Fruit fly (Drosophila melanogaster) whole organism, prepupa: ENCODE results near the gene CG16989.
A peak's percentile ranks its signal among the peaks of the same experiment; 100 is the strongest.

Experiments
- Blimp-1 ChIP-seq: fragments of 200-800 bp; sonication (Bioruptor generic); optimal IDR thresholded peaks from 3 replicates; lab custom pipeline; 2017; ENCODE audit warnings: missing biosample characterization, missing genetic modification characterization, mild to moderate bottlenecking, moderate library complexity, missing genetic modification reagents
- CG10631 ChIP-seq: fragments of 200-800 bp; sonication (Bioruptor generic); optimal IDR thresholded peaks from 2 replicates; lab custom pipeline; 2016; ENCODE audit warnings: missing biosample characterization, missing genetic modification characterization
- CG10669 ChIP-seq: fragments of 200-800 bp; sonication (Bioruptor generic); optimal IDR thresholded peaks from 3 replicates; lab custom pipeline; 2018; ENCODE audit warnings: missing biosample characterization, mild to moderate bottlenecking, missing genetic modification characterization, moderate library complexity
- CG11294 ChIP-seq: fragments of 200-800 bp; sonication (Bioruptor generic); IDR thresholded peaks from 2 replicates; pipeline ENCODE4 v1.3.6; 2022; ENCODE audit warnings: missing biosample characterization, missing genetic modification characterization
- CG11762 ChIP-seq: fragments of 200-800 bp; sonication (Bioruptor generic); optimal IDR thresholded peaks from 3 replicates; lab custom pipeline; 2016; ENCODE audit warnings: missing biosample characterization, missing genetic modification characterization; ENCODE audit not compliant: insufficient read depth
- CG15336 ChIP-seq: fragments of 200-800 bp; sonication (Bioruptor generic); IDR thresholded peaks from 2 replicates; pipeline ENCODE4 v1.3.6; 2022; ENCODE audit warnings: missing biosample characterization, missing genetic modification characterization
- CG1621 ChIP-seq: fragments of 200-800 bp; sonication (Bioruptor generic); optimal IDR thresholded peaks from 3 replicates; lab custom pipeline; 2018; ENCODE audit warnings: missing biosample characterization, mild to moderate bottlenecking, missing genetic modification characterization
- CG16779 ChIP-seq: fragments of 200-800 bp; sonication (Bioruptor generic); optimal IDR thresholded peaks from 3 replicates; lab custom pipeline; 2017; ENCODE audit warnings: missing biosample characterization, mild to moderate bottlenecking, missing genetic modification characterization
- CG3032 ChIP-seq: fragments of 200-800 bp; optimal IDR thresholded peaks from 2 replicates; lab custom pipeline; 2019; ENCODE audit warnings: missing biosample characterization, mild to moderate bottlenecking, missing genetic modification characterization, moderate library complexity
- CG32006 ChIP-seq: fragments of 200-800 bp; sonication (Bioruptor generic); optimal IDR thresholded peaks from 3 replicates; lab custom pipeline; 2017; ENCODE audit warnings: missing biosample characterization, mild to moderate bottlenecking, missing genetic modification characterization
- CG34406 ChIP-seq: fragments of 200-800 bp; sonication (Bioruptor generic); optimal IDR thresholded peaks from 3 replicates; lab custom pipeline; 2016; ENCODE audit warnings: missing biosample characterization, missing genetic modification characterization
- CG3919 ChIP-seq: fragments of 200-800 bp; sonication (Bioruptor generic); optimal IDR thresholded peaks from 3 replicates; lab custom pipeline; 2016; ENCODE audit warnings: missing biosample characterization, missing genetic modification characterization
- CG6163 ChIP-seq: fragments of 200-800 bp; sonication (Bioruptor generic); IDR thresholded peaks from 3 replicates; pipeline ENCODE4 v1.3.6; 2022; ENCODE audit warnings: missing biosample characterization, missing genetic modification characterization
- CG6276 ChIP-seq: fragments of 200-800 bp; sonication (Bioruptor generic); optimal IDR thresholded peaks from 2 replicates; lab custom pipeline; 2017; ENCODE audit warnings: missing biosample characterization, mild to moderate bottlenecking, missing genetic modification characterization
- CG6792 ChIP-seq: fragments of 200-800 bp; sonication (Bioruptor generic); optimal IDR thresholded peaks from 3 replicates; lab custom pipeline; 2016; ENCODE audit warnings: missing biosample characterization, missing genetic modification characterization
- CG6808 ChIP-seq: fragments of 200-800 bp; sonication (Bioruptor generic); optimal IDR thresholded peaks from 3 replicates; lab custom pipeline; 2017; ENCODE audit warnings: missing biosample characterization, missing genetic modification characterization, mild to moderate bottlenecking, moderate library complexity, missing genetic modification reagents
- CG6854 ChIP-seq: fragments of 200-800 bp; sonication (Bioruptor generic); optimal IDR thresholded peaks from 2 replicates; lab custom pipeline; 2017; ENCODE audit warnings: missing biosample characterization, mild to moderate bottlenecking, missing genetic modification characterization
- CG7368 ChIP-seq: fragments of 200-800 bp; sonication (Bioruptor generic); optimal IDR thresholded peaks from 3 replicates; lab custom pipeline; 2016; ENCODE audit warnings: missing biosample characterization, missing genetic modification characterization
- CG8319 ChIP-seq: fragments of 200-800 bp; sonication (Bioruptor generic); optimal IDR thresholded peaks from 3 replicates; lab custom pipeline; 2016; ENCODE audit warnings: missing biosample characterization, missing genetic modification characterization
- CG8632 ChIP-seq: fragments of 200-800 bp; sonication (Bioruptor generic); optimal IDR thresholded peaks from 3 replicates; lab custom pipeline; 2016; ENCODE audit warnings: missing biosample characterization, missing genetic modification characterization
- CG9139 ChIP-seq: fragments of 200-800 bp; sonication (Bioruptor generic); optimal IDR thresholded peaks from 3 replicates; lab custom pipeline; 2017; ENCODE audit warnings: missing biosample characterization, mild to moderate bottlenecking, missing genetic modification characterization
- Eip93F ChIP-seq: fragments of 200-800 bp; sonication (Bioruptor generic); optimal IDR thresholded peaks from 2 replicates; lab custom pipeline; 2016; ENCODE audit warnings: missing biosample characterization, mild to moderate bottlenecking, missing genetic modification characterization
- Ets21C ChIP-seq: fragments of 200-800 bp; sonication (Bioruptor generic); optimal IDR thresholded peaks from 3 replicates; lab custom pipeline; 2016; ENCODE audit warnings: missing biosample characterization, missing genetic modification characterization
- Ets96B ChIP-seq: fragments of 200-800 bp; optimal IDR thresholded peaks from 2 replicates; lab custom pipeline; 2019; ENCODE audit warnings: missing biosample characterization, mild to moderate bottlenecking, missing genetic modification characterization, moderate library complexity
- Gug ChIP-seq: fragments of 200-800 bp; sonication (Bioruptor generic); IDR thresholded peaks from 2 replicates; pipeline ENCODE4 v1.3.6; 2022; ENCODE audit warnings: missing biosample characterization, missing genetic modification characterization
- Hr4 ChIP-seq: fragments of 200-800 bp; sonication (Bioruptor generic); optimal IDR thresholded peaks from 3 replicates; lab custom pipeline; 2016; ENCODE audit warnings: missing biosample characterization, missing genetic modification characterization
- Lpt ChIP-seq: fragments of 200-800 bp; sonication (Bioruptor generic); optimal IDR thresholded peaks from 3 replicates; lab custom pipeline; 2016; ENCODE audit warnings: missing biosample characterization, missing genetic modification characterization
- OdsH ChIP-seq: fragments of 200-800 bp; sonication (Bioruptor generic); optimal IDR thresholded peaks from 3 replicates; lab custom pipeline; 2016; ENCODE audit warnings: missing biosample characterization, missing genetic modification characterization
- Smox ChIP-seq: fragments of 200-800 bp; sonication (Bioruptor generic); optimal IDR thresholded peaks from 3 replicates; lab custom pipeline; 2016; ENCODE audit warnings: missing biosample characterization, missing genetic modification characterization
- Sox102F ChIP-seq: fragments of 200-800 bp; sonication (Bioruptor generic); optimal IDR thresholded peaks from 2 replicates; lab custom pipeline; 2016; ENCODE audit warnings: missing biosample characterization, mild to moderate bottlenecking, missing genetic modification characterization
- Sox14 ChIP-seq: fragments of 200-800 bp; sonication (Bioruptor generic); optimal IDR thresholded peaks from 3 replicates; lab custom pipeline; 2016; ENCODE audit warnings: missing biosample characterization, missing genetic modification characterization
- Sox15 ChIP-seq: fragments of 200-800 bp; sonication (Bioruptor generic); optimal IDR thresholded peaks from 3 replicates; lab custom pipeline; 2016; ENCODE audit warnings: missing biosample characterization, missing genetic modification characterization
- achi ChIP-seq: fragments of 200-800 bp; sonication (Bioruptor generic); optimal IDR thresholded peaks from 3 replicates; lab custom pipeline; 2016; ENCODE audit warnings: missing biosample characterization, missing genetic modification characterization
- acj6 ChIP-seq: fragments of 200-800 bp; sonication (Bioruptor generic); optimal IDR thresholded peaks from 3 replicates; lab custom pipeline; 2016; ENCODE audit warnings: missing biosample characterization, missing genetic modification characterization
- cyc ChIP-seq: fragments of 200-800 bp; sonication (Bioruptor generic); optimal IDR thresholded peaks from 3 replicates; lab custom pipeline; 2016; ENCODE audit warnings: missing biosample characterization, missing genetic modification characterization
- dac ChIP-seq: fragments of 200-800 bp; sonication (Bioruptor generic); optimal IDR thresholded peaks from 2 replicates; lab custom pipeline; 2017; ENCODE audit warnings: missing biosample characterization, mild to moderate bottlenecking, missing genetic modification characterization
- dsx ChIP-seq: fragments of 200-800 bp; optimal IDR thresholded peaks from 3 replicates; lab custom pipeline; 2019; ENCODE audit warnings: missing biosample characterization, mild to moderate bottlenecking, missing genetic modification characterization, moderate library complexity; ENCODE audit not compliant: poor library complexity, severe bottlenecking
- eg ChIP-seq: fragments of 200-800 bp; sonication (Bioruptor generic); IDR thresholded peaks from 3 replicates; pipeline ENCODE4 v1.3.6; 2022; ENCODE audit warnings: missing biosample characterization, missing genetic modification characterization
- fd85E ChIP-seq: fragments of 200-800 bp; sonication (Bioruptor generic); optimal IDR thresholded peaks from 3 replicates; lab custom pipeline; 2016; ENCODE audit warnings: missing biosample characterization, missing genetic modification characterization
- lz ChIP-seq: fragments of 200-800 bp; sonication (Bioruptor generic); optimal IDR thresholded peaks from 3 replicates; lab custom pipeline; 2016; ENCODE audit warnings: missing biosample characterization, missing genetic modification characterization
- net ChIP-seq: fragments of 200-800 bp; sonication (Bioruptor generic); optimal IDR thresholded peaks from 3 replicates; lab custom pipeline; 2016; ENCODE audit warnings: missing biosample characterization, missing genetic modification characterization
- pdm3 ChIP-seq: fragments of 200-800 bp; sonication (Bioruptor generic); optimal IDR thresholded peaks from 3 replicates; lab custom pipeline; 2016; ENCODE audit warnings: missing biosample characterization, missing genetic modification characterization
- salr ChIP-seq, 2 experiments: fragments of 200-800 bp; sonication (Bioruptor generic); optimal IDR thresholded peaks; 3 replicates each; lab custom pipeline; 2016 to 2018; ENCODE audit warnings: missing biosample characterization in 2 of 2, missing genetic modification characterization in 2 of 2, mild to moderate bottlenecking in 1 of 2
- spab ChIP-seq: fragments of 200-800 bp; sonication (Bioruptor generic); optimal IDR thresholded peaks from 2 replicates; lab custom pipeline; 2017; ENCODE audit warnings: missing biosample characterization, mild to moderate bottlenecking, missing genetic modification characterization, missing genetic modification reagents
- ss ChIP-seq, 2 experiments: fragments of 200-800 bp; sonication (Bioruptor generic); optimal IDR thresholded peaks; 2 replicates in 1 of 2; 3 replicates in 1 of 2; lab custom pipeline; 2017 to 2018; ENCODE audit warnings: mild to moderate bottlenecking in 2 of 2, missing biosample characterization in 2 of 2, missing genetic modification characterization in 2 of 2, moderate library complexity in 1 of 2
- svp ChIP-seq: fragments of 200-800 bp; sonication (Bioruptor generic); peaks from one replicate; lab custom pipeline; 2016; ENCODE audit warnings: missing biosample characterization, missing genetic modification characterization
- topi ChIP-seq: fragments of 200-800 bp; sonication (Bioruptor generic); optimal IDR thresholded peaks from 3 replicates; lab custom pipeline; 2016; ENCODE audit warnings: missing biosample characterization, missing genetic modification characterization
- vri ChIP-seq: fragments of 200-800 bp; sonication (Bioruptor generic); optimal IDR thresholded peaks from 3 replicates; lab custom pipeline; 2016; ENCODE audit warnings: missing biosample characterization, mild to moderate bottlenecking, missing genetic modification characterization

The CG16989 gene

DNA sequence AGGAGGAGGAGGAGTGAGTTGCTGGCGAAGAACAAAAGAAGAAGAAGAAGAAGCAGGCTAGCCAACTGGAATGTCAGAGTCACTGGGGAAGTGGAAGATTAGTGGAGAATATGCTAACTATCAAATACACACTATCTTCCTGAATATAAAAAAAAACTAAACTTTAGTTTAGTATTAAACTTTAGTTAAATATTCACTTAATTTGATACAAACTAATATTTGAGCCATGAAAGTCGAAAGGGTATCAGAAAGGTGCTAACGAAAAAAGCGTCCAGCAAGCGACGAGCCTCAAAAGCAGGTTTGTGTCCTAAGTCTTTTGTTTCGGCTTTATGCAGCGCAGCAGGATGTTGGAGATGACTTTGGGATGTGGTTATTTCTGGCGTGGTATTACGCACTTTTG, 17.8 kb upstream of the CG16989 start (continued):
- TF ChIP-seq Eip93F (GFP tag; lab: Kevin White, UChicago): peak; percentile 50
- TF ChIP-seq dac (GFP tag; lab: Kevin White, UChicago): no peak
- peak; percentile 25 for TF ChIP-seq Sox15
- TF ChIP-seq CG11294: peak; percentile 30; the same call in 1 of the 2 replicates
- TF ChIP-seq Ets96B (tag; lab: Kevin White, UChicago): peak; percentile 78
- TF ChIP-seq CG34406 (GFP tag; lab: Kevin White, UChicago): peak; percentile 75
- peak; percentile 54 for TF ChIP-seq CG32006 (GFP tag; lab: Kevin White, UChicago)
- peak; percentile 57 for TF ChIP-seq CG1621 (tag; lab: Kevin White, UChicago)
- TF ChIP-seq ss (GFP tag; optimal IDR thresholded peaks at IDR 0.05; lab: Kevin White, UChicago): peak; percentile 76 to 77
- peak; percentile 79 for TF ChIP-seq lz (GFP tag; lab: Kevin White, UChicago)
- peak; percentile 56; the same call in 2 of the 3 replicates for TF ChIP-seq eg (GFP tag; lab: Robert Waterston, UW)
- TF ChIP-seq Blimp-1 (GFP tag; lab: Kevin White, UChicago): peak; percentile 50
- peak; percentile 64 for TF ChIP-seq OdsH (GFP tag; lab: Kevin White, UChicago)
- TF ChIP-seq Sox14 (GFP tag; lab: Kevin White, UChicago): peak; percentile 79
- TF ChIP-seq Lpt (GFP tag; lab: Kevin White, UChicago): peak; percentile 57
- peak; percentile 47 for TF ChIP-seq Gug (GFP tag; lab: Robert Waterston, UW)
- TF ChIP-seq svp: peak; percentile 93
- peak; percentile 81 for TF ChIP-seq topi (GFP tag; lab: Kevin White, UChicago)
- TF ChIP-seq pdm3: peak; percentile 73
- peak; percentile 81 for TF ChIP-seq Sox102F
- peak; percentile 73 for TF ChIP-seq cyc (GFP tag; lab: Kevin White, UChicago)
- peak; percentile 76 for TF ChIP-seq CG3919 (GFP tag; lab: Kevin White, UChicago)
- TF ChIP-seq CG6792 (GFP tag; lab: Kevin White, UChicago): peak; percentile 79
- peak; percentile 71; the same call in 1 of the 2 replicates for TF ChIP-seq CG15336 (GFP tag; lab: Robert Waterston, UW)
- peak; percentile 67 for TF ChIP-seq CG8632
- TF ChIP-seq Smox (GFP tag; lab: Kevin White, UChicago): peak; percentile 77
- TF ChIP-seq CG8319 (GFP tag; lab: Kevin White, UChicago): no peak
- TF ChIP-seq Ets21C (GFP tag; lab: Kevin White, UChicago): peak; percentile 44
- TF ChIP-seq vri (GFP tag; lab: Kevin White, UChicago): peak; percentile 72
- no peak for TF ChIP-seq fd85E (GFP tag; lab: Kevin White, UChicago)
- TF ChIP-seq CG7368 (GFP tag; lab: Kevin White, UChicago): peak; percentile 46
- TF ChIP-seq spab (GFP tag; lab: Kevin White, UChicago): peak; percentile 70
- no peak for TF ChIP-seq CG11762
- peak; percentile 81 for TF ChIP-seq CG10631 (GFP tag; lab: Kevin White, UChicago)
- TF ChIP-seq CG9139 (GFP tag; lab: Kevin White, UChicago): peak; percentile 65
- peak; percentile 66 for TF ChIP-seq acj6 (GFP tag; lab: Kevin White, UChicago)

DNA sequence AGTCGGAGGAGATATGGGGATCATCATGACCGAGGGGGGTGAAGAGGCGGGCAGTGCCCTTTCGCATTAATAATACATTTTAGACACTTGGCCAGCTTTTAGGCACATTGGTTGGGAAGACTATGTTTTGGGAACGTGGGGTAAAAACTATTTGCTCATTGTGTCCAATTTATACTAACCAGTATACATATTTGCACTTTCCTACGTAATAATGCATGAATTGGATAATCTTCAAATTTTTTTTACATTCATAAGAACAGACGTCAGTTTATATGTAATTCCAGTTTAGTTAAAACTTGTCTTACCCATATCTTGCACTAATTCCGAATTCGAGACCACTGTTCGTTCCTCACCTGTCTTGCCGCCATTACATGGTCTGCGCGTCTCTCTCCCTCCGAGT, 13.6 kb upstream of the CG16989 start:
- peak; percentile 36 for TF ChIP-seq CG11762
- TF ChIP-seq acj6 (GFP tag; lab: Kevin White, UChicago): peak; percentile 61
- peak; percentile 3 for TF ChIP-seq CG6854 (GFP tag; lab: Kevin White, UChicago)
- peak; percentile 40 for TF ChIP-seq CG10669 (GFP tag; lab: Kevin White, UChicago)
- TF ChIP-seq salr (GFP tag; optimal IDR thresholded peaks at IDR 0.05; lab: Kevin White, UChicago): peak in 1 of 2 experiments; percentile 25
- peak; percentile 61 for TF ChIP-seq pdm3
- peak; percentile 60 for TF ChIP-seq lz (GFP tag; lab: Kevin White, UChicago)
- TF ChIP-seq dsx (GFP tag; lab: Kevin White, UChicago): peak; percentile 47
- no peak for TF ChIP-seq Eip93F (GFP tag; lab: Kevin White, UChicago)
- peak; percentile 66 for TF ChIP-seq achi
- TF ChIP-seq Hr4 (GFP tag; lab: Kevin White, UChicago): peak; percentile 36
- peak; percentile 38 for TF ChIP-seq cyc (GFP tag; lab: Kevin White, UChicago)
- TF ChIP-seq CG6276 (GFP tag; lab: Kevin White, UChicago): peak; percentile 44
- peak; percentile 60 for TF ChIP-seq CG6808
- TF ChIP-seq svp: peak; percentile 87
- peak; percentile 12 for TF ChIP-seq dac (GFP tag; lab: Kevin White, UChicago)
- peak; percentile 62 for TF ChIP-seq Sox14 (GFP tag; lab: Kevin White, UChicago)
- peak; percentile 51 for TF ChIP-seq net (GFP tag; lab: Kevin White, UChicago)
- TF ChIP-seq CG11294: no peak
- peak; percentile 31; the same call in 1 of the 3 replicates for TF ChIP-seq eg (GFP tag; lab: Robert Waterston, UW)
- peak; percentile 45 for TF ChIP-seq CG3032
- TF ChIP-seq fd85E (GFP tag; lab: Kevin White, UChicago): no peak
- TF ChIP-seq Lpt (GFP tag; lab: Kevin White, UChicago): peak; percentile 60
- TF ChIP-seq spab (GFP tag; lab: Kevin White, UChicago): peak; percentile 38
- TF ChIP-seq CG6163 (GFP tag; lab: Robert Waterston, UW): no peak
- TF ChIP-seq CG6792 (GFP tag; lab: Kevin White, UChicago): peak; percentile 65
- TF ChIP-seq CG16779 (tag; lab: Kevin White, UChicago): peak; percentile 20
